Fruit fly (Drosophila melanogaster) whole organism, prepupa: ENCODE measurements around the gene CG45064.

ENCODE experiments used
- CG10631 ChIP-seq: fragments of 200-800 bp; sonication (Bioruptor generic); optimal IDR thresholded peaks from 2 replicates; lab custom pipeline; 2016; ENCODE audit warnings: missing biosample characterization, missing genetic modification characterization
- CG11762 ChIP-seq: fragments of 200-800 bp; sonication (Bioruptor generic); optimal IDR thresholded peaks from 3 replicates; lab custom pipeline; 2016; ENCODE audit warnings: missing biosample characterization, missing genetic modification characterization; ENCODE audit not compliant: insufficient read depth
- CG11902 ChIP-seq: fragments of 200-800 bp; sonication (Bioruptor generic); optimal IDR thresholded peaks from 3 replicates; lab custom pipeline; 2016; ENCODE audit warnings: missing biosample characterization, missing genetic modification characterization
- CG1621 ChIP-seq: fragments of 200-800 bp; sonication (Bioruptor generic); optimal IDR thresholded peaks from 3 replicates; lab custom pipeline; 2018; ENCODE audit warnings: missing biosample characterization, mild to moderate bottlenecking, missing genetic modification characterization
- CG16779 ChIP-seq: fragments of 200-800 bp; sonication (Bioruptor generic); optimal IDR thresholded peaks from 3 replicates; lab custom pipeline; 2017; ENCODE audit warnings: missing biosample characterization, mild to moderate bottlenecking, missing genetic modification characterization
- CG32006 ChIP-seq: fragments of 200-800 bp; sonication (Bioruptor generic); optimal IDR thresholded peaks from 3 replicates; lab custom pipeline; 2017; ENCODE audit warnings: missing biosample characterization, mild to moderate bottlenecking, missing genetic modification characterization
- CG3919 ChIP-seq: fragments of 200-800 bp; sonication (Bioruptor generic); optimal IDR thresholded peaks from 3 replicates; lab custom pipeline; 2016; ENCODE audit warnings: missing biosample characterization, missing genetic modification characterization
- CG4318 ChIP-seq: fragments of 200-800 bp; sonication (Bioruptor generic); optimal IDR thresholded peaks from 3 replicates; lab custom pipeline; 2017; ENCODE audit warnings: missing biosample characterization, mild to moderate bottlenecking, missing genetic modification characterization
- CG6163 ChIP-seq: fragments of 200-800 bp; sonication (Bioruptor generic); IDR thresholded peaks from 3 replicates; pipeline ENCODE4 v1.3.6; 2022; ENCODE audit warnings: missing biosample characterization, missing genetic modification characterization
- CG6854 ChIP-seq: fragments of 200-800 bp; sonication (Bioruptor generic); optimal IDR thresholded peaks from 2 replicates; lab custom pipeline; 2017; ENCODE audit warnings: missing biosample characterization, mild to moderate bottlenecking, missing genetic modification characterization
- CG7368 ChIP-seq: fragments of 200-800 bp; sonication (Bioruptor generic); optimal IDR thresholded peaks from 3 replicates; lab custom pipeline; 2016; ENCODE audit warnings: missing biosample characterization, missing genetic modification characterization
- CG8319 ChIP-seq: fragments of 200-800 bp; sonication (Bioruptor generic); optimal IDR thresholded peaks from 3 replicates; lab custom pipeline; 2016; ENCODE audit warnings: missing biosample characterization, missing genetic modification characterization
- CG8632 ChIP-seq: fragments of 200-800 bp; sonication (Bioruptor generic); optimal IDR thresholded peaks from 3 replicates; lab custom pipeline; 2016; ENCODE audit warnings: missing biosample characterization, missing genetic modification characterization
- Eip75B ChIP-seq: fragments of 200-800 bp; sonication (Bioruptor generic); optimal IDR thresholded peaks from 3 replicates; lab custom pipeline; 2016; ENCODE audit warnings: missing biosample characterization, missing genetic modification characterization
- Eip78C ChIP-seq: fragments of 200-800 bp; sonication (Bioruptor generic); peaks from one replicate; lab custom pipeline; 2016; ENCODE audit warnings: missing biosample characterization, missing genetic modification characterization
- Ets21C ChIP-seq: fragments of 200-800 bp; sonication (Bioruptor generic); optimal IDR thresholded peaks from 3 replicates; lab custom pipeline; 2016; ENCODE audit warnings: missing biosample characterization, missing genetic modification characterization
- Ets96B ChIP-seq: fragments of 200-800 bp; optimal IDR thresholded peaks from 2 replicates; lab custom pipeline; 2019; ENCODE audit warnings: missing biosample characterization, mild to moderate bottlenecking, missing genetic modification characterization, moderate library complexity
- Gug ChIP-seq: fragments of 200-800 bp; sonication (Bioruptor generic); IDR thresholded peaks from 2 replicates; pipeline ENCODE4 v1.3.6; 2022; ENCODE audit warnings: missing biosample characterization, missing genetic modification characterization
- Hr38 ChIP-seq: sonication (Bioruptor generic); optimal IDR thresholded peaks from 2 replicates; lab custom pipeline; 2016; ENCODE audit warnings: missing biosample characterization, missing genetic modification characterization
- Lpt ChIP-seq: fragments of 200-800 bp; sonication (Bioruptor generic); optimal IDR thresholded peaks from 3 replicates; lab custom pipeline; 2016; ENCODE audit warnings: missing biosample characterization, missing genetic modification characterization
- Met ChIP-seq: fragments of 200-800 bp; sonication (Bioruptor generic); optimal IDR thresholded peaks from 3 replicates; lab custom pipeline; 2016; ENCODE audit warnings: missing biosample characterization, missing genetic modification characterization
- OdsH ChIP-seq: fragments of 200-800 bp; sonication (Bioruptor generic); optimal IDR thresholded peaks from 3 replicates; lab custom pipeline; 2016; ENCODE audit warnings: missing biosample characterization, missing genetic modification characterization
- Smox ChIP-seq: fragments of 200-800 bp; sonication (Bioruptor generic); optimal IDR thresholded peaks from 3 replicates; lab custom pipeline; 2016; ENCODE audit warnings: missing biosample characterization, missing genetic modification characterization
- Sox14 ChIP-seq: fragments of 200-800 bp; sonication (Bioruptor generic); optimal IDR thresholded peaks from 3 replicates; lab custom pipeline; 2016; ENCODE audit warnings: missing biosample characterization, missing genetic modification characterization
- achi ChIP-seq: fragments of 200-800 bp; sonication (Bioruptor generic); optimal IDR thresholded peaks from 3 replicates; lab custom pipeline; 2016; ENCODE audit warnings: missing biosample characterization, missing genetic modification characterization
- acj6 ChIP-seq: fragments of 200-800 bp; sonication (Bioruptor generic); optimal IDR thresholded peaks from 3 replicates; lab custom pipeline; 2016; ENCODE audit warnings: missing biosample characterization, missing genetic modification characterization
- cyc ChIP-seq: fragments of 200-800 bp; sonication (Bioruptor generic); optimal IDR thresholded peaks from 3 replicates; lab custom pipeline; 2016; ENCODE audit warnings: missing biosample characterization, missing genetic modification characterization
- eg ChIP-seq: fragments of 200-800 bp; sonication (Bioruptor generic); IDR thresholded peaks from 3 replicates; pipeline ENCODE4 v1.3.6; 2022; ENCODE audit warnings: missing biosample characterization, missing genetic modification characterization
- fd85E ChIP-seq: fragments of 200-800 bp; sonication (Bioruptor generic); optimal IDR thresholded peaks from 3 replicates; lab custom pipeline; 2016; ENCODE audit warnings: missing biosample characterization, missing genetic modification characterization
- fkh ChIP-seq: fragments of 200-800 bp; sonication (Bioruptor generic); optimal IDR thresholded peaks from 3 replicates; lab custom pipeline; 2017; ENCODE audit warnings: missing biosample characterization, mild to moderate bottlenecking, missing genetic modification characterization, moderate library complexity
- lz ChIP-seq: fragments of 200-800 bp; sonication (Bioruptor generic); optimal IDR thresholded peaks from 3 replicates; lab custom pipeline; 2016; ENCODE audit warnings: missing biosample characterization, missing genetic modification characterization
- pdm3 ChIP-seq: fragments of 200-800 bp; sonication (Bioruptor generic); optimal IDR thresholded peaks from 3 replicates; lab custom pipeline; 2016; ENCODE audit warnings: missing biosample characterization, missing genetic modification characterization
- salr ChIP-seq, 2 experiments: fragments of 200-800 bp; sonication (Bioruptor generic); optimal IDR thresholded peaks; 3 replicates each; lab custom pipeline; 2016 to 2018; ENCODE audit warnings: missing biosample characterization in 2 of 2, missing genetic modification characterization in 2 of 2, mild to moderate bottlenecking in 1 of 2
- svp ChIP-seq: fragments of 200-800 bp; sonication (Bioruptor generic); peaks from one replicate; lab custom pipeline; 2016; ENCODE audit warnings: missing biosample characterization, missing genetic modification characterization
- topi ChIP-seq: fragments of 200-800 bp; sonication (Bioruptor generic); optimal IDR thresholded peaks from 3 replicates; lab custom pipeline; 2016; ENCODE audit warnings: missing biosample characterization, missing genetic modification characterization
- vri ChIP-seq: fragments of 200-800 bp; sonication (Bioruptor generic); optimal IDR thresholded peaks from 3 replicates; lab custom pipeline; 2016; ENCODE audit warnings: missing biosample characterization, mild to moderate bottlenecking, missing genetic modification characterization

The CG45064 gene

DNA sequence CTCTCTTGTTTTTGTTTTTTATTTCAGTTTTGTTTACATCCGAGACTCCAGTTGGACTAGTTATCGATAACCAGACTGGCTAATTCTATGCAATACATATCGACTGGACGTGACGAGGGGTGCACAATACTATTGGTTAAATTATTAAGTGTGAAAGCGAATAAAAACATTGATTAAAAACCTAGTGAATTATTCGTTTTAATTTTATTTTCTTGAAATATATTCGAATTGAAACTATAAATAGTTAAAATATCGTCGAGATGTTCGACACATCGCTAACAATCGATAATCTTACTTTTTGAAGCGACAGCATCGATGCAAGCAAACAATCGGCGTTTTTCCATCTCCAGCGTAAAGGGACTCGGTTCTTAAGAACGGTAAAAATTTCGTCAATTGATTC lies 43.3 kb downstream of the CG45064 start, which contains the start of the genes CG32590 and Flo2 (continued):
- TF ChIP-seq CG11762 = peak; percentile 10
- no peak for TF ChIP-seq CG7368 (GFP tag; lab: Kevin White, UChicago)
- TF ChIP-seq Eip78C (GFP tag; lab: Kevin White, UChicago) = peak; percentile 84
- peak; percentile 60 for TF ChIP-seq Sox14 (GFP tag; lab: Kevin White, UChicago)
- peak; percentile 67 for TF ChIP-seq cyc (GFP tag; lab: Kevin White, UChicago)
- TF ChIP-seq CG6854 (GFP tag; lab: Kevin White, UChicago) = no peak
- TF ChIP-seq pdm3 (GFP tag; lab: Kevin White, UChicago) = peak; percentile 69
- TF ChIP-seq CG8319 = peak; percentile 39
- TF ChIP-seq lz (GFP tag; lab: Kevin White, UChicago) = peak; percentile 67
- TF ChIP-seq Gug (GFP tag; lab: Robert Waterston, UW) = peak; percentile 69
- TF ChIP-seq eg (GFP tag; lab: Robert Waterston, UW) = peak; percentile 84
- TF ChIP-seq Smox (GFP tag; lab: Kevin White, UChicago) = peak; percentile 63
- TF ChIP-seq Ets21C (GFP tag; lab: Kevin White, UChicago) = peak; percentile 68
- TF ChIP-seq Eip75B (GFP tag; lab: Kevin White, UChicago) = peak; percentile 22
- TF ChIP-seq Ets96B (tag; lab: Kevin White, UChicago) = peak; percentile 53
- no peak for TF ChIP-seq CG16779 (tag; lab: Kevin White, UChicago)
- TF ChIP-seq Hr38 (GFP tag; lab: Kevin White, UChicago) = no peak
- TF ChIP-seq, all 60 proteins: peak for 40

DNA sequence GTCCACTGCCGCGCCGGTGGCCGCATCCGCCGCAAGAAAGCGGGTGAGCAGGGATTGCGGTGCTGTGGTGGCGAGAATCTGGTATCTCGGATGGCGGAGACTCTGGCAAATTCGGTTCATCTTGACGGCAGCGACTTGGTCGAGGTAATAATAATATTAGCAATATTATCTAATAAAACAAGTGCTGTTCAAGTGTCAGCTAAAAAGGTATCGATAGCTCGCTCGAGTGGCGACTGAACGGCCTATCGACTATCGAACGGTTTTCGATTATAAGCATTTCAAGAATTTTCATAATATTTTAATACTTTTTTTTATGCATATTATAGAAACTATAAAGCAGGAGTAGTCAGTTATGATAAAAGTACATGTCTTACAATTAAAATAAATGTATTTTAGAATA lies 44.4 kb downstream of the CG45064 start, which contains the start of gene Grx5:
TSS of gene Grx5 (minus strand) at position 216 of the 400 bp plus-strand sequence.
- TF ChIP-seq Met (no peak), vri (GFP tag; lab: Kevin White, UChicago) (peak; percentile 38)
- TF ChIP-seq, all 60 proteins: peak for 1

DNA sequence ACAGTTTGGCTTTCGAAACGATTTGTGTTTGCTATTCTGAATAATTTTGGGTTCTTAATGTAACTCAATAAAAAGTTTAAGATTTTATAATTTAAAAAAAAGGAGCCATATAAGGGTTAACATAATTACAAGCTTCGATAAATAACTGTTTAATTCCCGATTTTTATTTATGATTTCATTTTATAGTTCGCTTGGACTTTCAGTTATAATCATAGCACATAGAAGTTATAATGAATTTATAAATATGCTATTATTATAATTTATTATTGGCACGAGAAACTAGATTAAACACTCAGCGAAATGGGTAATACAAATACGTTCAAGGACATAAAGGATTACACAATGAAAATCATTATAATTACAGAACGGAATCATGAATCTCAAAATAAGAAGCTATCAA lies 46.0 kb downstream of the CG45064 start, which contains the start of gene CG14410:
TSS of gene CG14410 (plus strand) at position 301 of the 400 bp plus-strand sequence.
- TF ChIP-seq Sox14 (GFP tag; lab: Kevin White, UChicago) (no peak), Lpt (no peak), CG10631 (GFP tag; lab: Kevin White, UChicago) (no peak), CG8632 (GFP tag; lab: Kevin White, UChicago) (no peak), salr (GFP tag; optimal IDR thresholded peaks at IDR 0.05; lab: Kevin White, UChicago) (no peak)
- TF ChIP-seq, all 60 proteins: peak for 0

DNA sequence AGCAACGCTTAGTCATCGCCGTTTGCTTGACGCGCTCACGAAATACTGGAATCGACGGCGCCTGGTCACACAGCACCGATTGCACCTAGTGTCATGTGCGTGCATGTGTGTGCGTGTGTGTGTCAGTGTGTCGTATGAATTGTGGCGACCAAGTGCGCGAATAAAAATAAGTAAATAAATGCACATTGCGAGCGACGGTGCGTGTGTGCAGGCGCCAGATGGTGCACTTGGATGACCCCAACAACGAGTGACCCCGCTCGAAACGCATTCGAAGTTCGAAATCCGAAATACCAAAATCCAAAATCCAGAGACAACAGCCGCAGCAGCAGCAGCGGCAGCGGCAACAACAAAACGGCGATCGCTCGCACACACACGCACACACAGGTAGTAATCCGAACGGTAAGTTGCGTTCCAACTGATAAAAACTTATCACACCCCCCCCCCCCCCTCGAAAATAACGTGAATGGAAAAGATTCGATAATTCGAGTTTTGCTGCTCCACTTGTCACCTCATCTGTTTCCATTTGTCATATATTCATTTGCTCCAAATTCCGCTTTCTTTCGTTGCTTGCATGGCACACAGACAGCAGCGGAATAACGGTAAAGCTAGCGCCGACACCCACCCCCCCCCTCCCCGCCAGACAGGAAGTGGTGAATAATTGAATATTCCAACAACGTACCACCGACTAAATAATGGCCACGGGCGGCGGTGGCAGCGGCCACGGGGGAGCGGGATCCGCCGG lies 49.7 kb downstream of the CG45064 start, which contains the start of gene CG14411:
TSS of gene CG14411 (plus strand) at position 86 of the 742 bp plus-strand sequence.
- TF ChIP-seq Eip78C (GFP tag; lab: Kevin White, UChicago) (peak; percentile 64), fkh (GFP tag; lab: Kevin White, UChicago) (peak; percentile 20), eg (GFP tag; lab: Robert Waterston, UW) (0 out of 3 replicates have a peak, but pooled peaks have one; percentile 9), CG3919 (no peak), fd85E (GFP tag; lab: Kevin White, UChicago) (no peak), svp (GFP tag; lab: Kevin White, UChicago) (peak; percentile 80), achi (GFP tag; lab: Kevin White, UChicago) (peak; percentile 43), pdm3 (GFP tag; lab: Kevin White, UChicago) (no peak), CG6854 (GFP tag; lab: Kevin White, UChicago) (peak; percentile 7)
- TF ChIP-seq, all 60 proteins: peak for 6

DNA sequence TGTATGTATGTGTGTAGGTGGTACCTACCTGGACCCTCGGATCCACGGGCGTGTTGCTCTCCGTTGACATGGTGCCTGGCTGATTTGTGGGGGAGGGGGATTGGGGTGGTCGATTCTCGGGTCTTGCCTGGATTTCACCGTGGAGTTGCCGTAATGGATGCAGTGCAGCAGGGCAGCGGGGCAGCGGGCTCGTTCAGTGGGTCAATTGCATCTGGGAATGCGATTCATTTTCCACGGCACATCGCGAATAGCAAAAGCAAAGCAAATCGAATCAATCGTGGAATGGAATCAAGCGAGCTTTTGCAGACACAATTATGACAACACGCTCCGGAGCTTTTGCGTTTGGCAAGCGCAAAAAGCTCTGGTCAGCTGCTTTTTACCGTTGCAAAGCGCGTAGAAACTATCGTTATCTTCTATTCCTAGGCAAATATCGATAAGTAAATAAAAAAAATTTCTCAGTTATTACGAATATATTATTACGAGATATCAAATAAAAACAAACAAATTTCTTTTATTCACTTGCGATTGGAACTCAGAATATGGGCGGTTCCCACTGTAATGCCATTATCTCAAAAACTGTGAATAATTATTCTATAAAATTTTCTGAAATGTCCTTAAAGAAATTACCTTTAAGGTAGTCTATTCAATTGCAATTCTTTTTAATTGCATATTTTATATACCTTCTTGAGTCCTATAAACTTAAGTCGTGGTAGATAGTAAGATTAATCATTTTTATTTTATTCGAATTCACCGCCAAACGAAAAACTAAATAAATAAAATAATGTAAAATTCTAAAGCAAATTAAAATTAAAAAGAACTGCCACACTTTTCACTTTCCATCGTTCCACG lies 50.4 kb downstream of the CG45064 start, which contains the start of gene CG14408:
TSS of gene CG14408 (minus strand) at position 321 of the 849 bp plus-strand sequence.
- TF ChIP-seq CG1621 (tag; lab: Kevin White, UChicago) (no peak), CG6854 (GFP tag; lab: Kevin White, UChicago) (no peak), topi (GFP tag; lab: Kevin White, UChicago) (peak; percentile 3), CG6163 (GFP tag; lab: Robert Waterston, UW) (no peak), acj6 (GFP tag; lab: Kevin White, UChicago) (no peak), eg (GFP tag; lab: Robert Waterston, UW) (no peak), fkh (GFP tag; lab: Kevin White, UChicago) (peak; percentile 6), salr (GFP tag; optimal IDR thresholded peaks at IDR 0.05; lab: Kevin White, UChicago) (no peak), CG32006 (GFP tag; lab: Kevin White, UChicago) (no peak), lz (GFP tag; lab: Kevin White, UChicago) (no peak), Eip78C (GFP tag; lab: Kevin White, UChicago) (peak; percentile 51), CG4318 (no peak), OdsH (GFP tag; lab: Kevin White, UChicago) (no peak), CG8632 (GFP tag; lab: Kevin White, UChicago) (no peak), CG11762 (no peak), CG11902 (GFP tag; lab: Kevin White, UChicago) (no peak)
- TF ChIP-seq, all 60 proteins: peak for 3
